Worm (Caenorhabditis elegans) whole organism, midembryonic: Measurements from ENCODE around the gene Y42G9A.2.

Experiments
- T22C8.4 ChIP-seq: fragments of 200-800 bp; sonication (Bioruptor generic); IDR thresholded peaks from 2 replicates; pipeline ENCODE4 v1.3.6; 2022; ENCODE audit warnings: missing genetic modification characterization, missing compliant biosample characterization
- cog-1 ChIP-seq: sonication (generic microtip); optimal IDR thresholded peaks from 2 replicates; lab custom pipeline; 2016; ENCODE audit warnings: missing genetic modification characterization, missing compliant biosample characterization
- flt-1 ChIP-seq: fragments of 200-800 bp; sonication (Bioruptor generic); IDR thresholded peaks from 2 replicates; pipeline ENCODE4 v1.3.6; 2022; ENCODE audit warnings: missing genetic modification characterization, missing compliant biosample characterization
- klf-2 ChIP-seq: fragments of 200-800 bp; sonication (Bioruptor generic); conservative IDR thresholded peaks from 2 replicates; pipeline ENCODE4 v1.3.6; 2022; ENCODE audit warnings: missing genetic modification reagents, missing genetic modification characterization, missing compliant biosample characterization
- med-1 ChIP-seq: sonication (generic microtip); optimal IDR thresholded peaks from 2 replicates; lab custom pipeline; 2017; ENCODE audit warnings: missing genetic modification characterization, mild to moderate bottlenecking, missing compliant biosample characterization, antibody characterized with exemption, missing genetic modification reagents; ENCODE audit not compliant: insufficient read depth
- ref-1 ChIP-seq: fragments of 200-800 bp; sonication (Bioruptor generic); conservative IDR thresholded peaks from 2 replicates; pipeline ENCODE4 v1.3.6; 2022; ENCODE audit warnings: missing genetic modification reagents, missing genetic modification characterization, missing compliant biosample characterization
- tab-1 ChIP-seq: fragments of 200-800 bp; sonication (Bioruptor generic); IDR thresholded peaks from 2 replicates; pipeline ENCODE4 v1.3.6; 2022; ENCODE audit warnings: missing genetic modification characterization, missing compliant biosample characterization
- ztf-23 ChIP-seq: fragments of 200-800 bp; sonication (Bioruptor generic); IDR thresholded peaks from 2 replicates; pipeline ENCODE4 v1.3.6; 2022; ENCODE audit warnings: missing genetic modification reagents, missing genetic modification characterization, missing compliant biosample characterization
- ztf-29 ChIP-seq: fragments of 200-800 bp; sonication (Bioruptor generic); IDR thresholded peaks from 2 replicates; pipeline ENCODE4 v1.3.6; 2022; ENCODE audit warnings: missing genetic modification reagents, missing genetic modification characterization, missing compliant biosample characterization

The Y42G9A.2 gene

DNA sequence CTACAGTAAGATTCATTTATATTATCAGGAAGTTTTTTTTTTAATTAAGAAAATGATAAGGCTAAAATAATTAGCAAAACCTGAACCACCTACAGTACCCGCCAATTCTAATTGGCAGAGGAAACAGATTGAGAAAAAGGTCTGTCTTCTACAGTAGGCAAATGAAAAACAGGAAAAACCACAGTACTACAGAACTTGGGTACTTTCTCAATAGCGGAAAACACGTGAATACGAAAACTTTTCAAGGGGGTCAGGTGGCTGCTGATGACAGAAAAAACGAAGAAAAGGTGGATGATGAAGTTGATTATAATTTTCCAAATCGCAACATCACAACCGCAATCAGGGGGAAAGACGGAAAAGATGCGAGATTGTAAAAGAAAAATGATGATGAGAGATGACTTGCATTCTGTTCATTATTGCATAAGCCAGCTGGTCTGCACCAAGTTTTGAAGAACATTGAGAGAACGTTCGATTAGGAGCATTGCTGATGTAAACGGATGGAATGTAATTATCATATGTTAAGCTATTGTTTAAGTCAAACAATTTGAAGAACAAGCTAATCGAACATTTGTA, 3.5 kb upstream of the Y42G9A.2 start:
- no peak for TF ChIP-seq ztf-23 (GFP tag; lab: Robert Waterston, UW)
- no peak for TF ChIP-seq cog-1 (tag; lab: Kevin White, UChicago)
- TF ChIP-seq T22C8.4, result no peak
- TF ChIP-seq tab-1, result no peak
- no peak for TF ChIP-seq ztf-29 (GFP tag; lab: Robert Waterston, UW)
- TF ChIP-seq ref-1 (GFP tag; lab: Robert Waterston, UW), result no peak
- no peak for TF ChIP-seq flt-1 (GFP tag; lab: Robert Waterston, UW)
- no peak for TF ChIP-seq med-1
- TF ChIP-seq klf-2 (GFP tag; lab: Robert Waterston, UW), result no peak

DNA sequence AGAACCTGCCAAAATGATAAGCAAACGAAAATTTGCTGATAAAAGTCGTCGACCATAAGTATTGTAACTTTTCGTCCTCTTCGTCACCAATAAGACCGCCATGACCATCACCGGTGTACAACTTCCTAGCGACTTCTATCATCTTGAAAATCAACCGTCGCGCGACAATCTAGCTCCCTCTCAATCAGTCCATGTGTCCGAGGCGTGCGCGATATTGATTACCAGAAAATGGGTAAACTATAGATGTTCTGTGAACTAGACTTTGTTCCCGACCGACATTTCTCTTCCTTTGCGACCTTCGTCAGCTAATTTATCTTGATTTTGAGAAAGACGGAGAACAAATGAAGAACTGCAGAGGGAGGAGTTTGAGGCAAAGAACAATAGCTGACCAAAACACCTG, 2.7 kb upstream of the Y42G9A.2 start:
- TF ChIP-seq cog-1 (tag; lab: Kevin White, UChicago) (no peak), ref-1 (GFP tag; lab: Robert Waterston, UW) (no peak), klf-2 (GFP tag; lab: Robert Waterston, UW) (no peak), tab-1 (no peak), med-1 (no peak), ztf-23 (GFP tag; lab: Robert Waterston, UW) (no peak), ztf-29 (GFP tag; lab: Robert Waterston, UW) (no peak), flt-1 (GFP tag; lab: Robert Waterston, UW) (no peak), T22C8.4 (no peak)

DNA sequence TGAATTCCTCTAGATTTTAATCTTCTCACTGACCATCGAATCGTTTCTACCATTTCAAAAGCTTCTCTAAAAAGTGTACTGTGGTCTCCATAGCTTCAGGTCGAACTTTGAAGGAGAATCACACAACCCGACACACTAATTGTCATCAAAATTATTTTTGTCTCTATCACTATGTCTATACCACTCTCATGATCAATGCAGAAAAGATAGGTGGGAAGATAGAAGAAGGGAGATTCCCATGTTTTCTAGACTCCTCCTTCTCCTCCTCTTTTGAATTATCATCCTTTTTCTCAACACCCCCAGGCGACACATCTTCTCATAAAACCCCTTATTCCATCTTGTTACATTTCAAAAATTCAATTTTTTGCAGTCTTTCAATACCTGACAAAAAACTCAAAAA, 2.1 kb upstream of the Y42G9A.2 start, which contains the start of gene Y42G9A.3:
Gene Y42G9A.3 (plus strand): TSS at position 363 of the 400 bp plus-strand sequence.
- TF ChIP-seq cog-1 (tag; lab: Kevin White, UChicago), result no peak
- no peak for TF ChIP-seq ztf-23 (GFP tag; lab: Robert Waterston, UW)
- no peak for TF ChIP-seq ztf-29 (GFP tag; lab: Robert Waterston, UW)
- no peak for TF ChIP-seq ref-1 (GFP tag; lab: Robert Waterston, UW)
- TF ChIP-seq med-1, result no peak
- TF ChIP-seq T22C8.4, result no peak
- TF ChIP-seq klf-2 (GFP tag; lab: Robert Waterston, UW), result no peak
- TF ChIP-seq tab-1, result no peak
- no peak for TF ChIP-seq flt-1 (GFP tag; lab: Robert Waterston, UW)

DNA sequence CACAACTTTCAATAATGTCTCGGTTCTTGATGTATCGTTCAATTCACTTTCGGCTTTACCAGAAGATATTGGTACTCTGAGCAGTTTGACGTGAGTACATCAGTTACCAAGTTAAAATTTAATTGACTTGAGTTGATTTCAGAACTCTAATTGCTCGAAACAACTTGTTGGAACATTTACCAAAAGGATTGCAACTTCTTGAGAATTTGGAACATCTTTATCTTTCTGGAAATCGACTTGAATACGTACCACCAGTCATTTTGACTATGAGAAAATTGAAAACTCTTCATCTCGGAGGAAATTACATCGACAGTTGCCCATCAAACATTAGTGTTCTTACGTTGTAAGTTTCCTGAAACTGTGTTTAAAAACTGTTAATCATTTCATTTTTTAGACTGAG, 1.2 kb upstream of the Y42G9A.2 start:
- no peak for TF ChIP-seq ztf-29 (GFP tag; lab: Robert Waterston, UW)

DNA sequence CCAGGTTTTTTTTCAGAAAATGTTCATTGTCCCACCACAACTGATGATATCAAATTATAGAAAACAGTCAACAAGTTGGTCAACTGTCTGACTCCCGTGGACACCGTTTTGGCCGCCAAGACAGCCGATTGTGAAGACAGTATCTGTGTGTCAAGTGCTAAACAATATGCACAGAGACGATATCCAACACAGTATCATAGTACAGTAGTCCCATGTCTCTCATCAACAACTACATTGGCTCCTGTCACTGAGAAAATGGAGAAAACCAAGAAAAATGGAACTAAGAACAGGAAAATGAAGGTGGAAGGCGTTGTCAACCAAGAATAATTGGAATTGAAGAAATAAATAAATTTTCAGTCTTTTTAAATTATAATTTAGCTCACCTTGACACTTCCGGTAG, 698 bp downstream of the Y42G9A.2 start:
- TF ChIP-seq med-1, result no peak
- no peak for TF ChIP-seq T22C8.4
- no peak for TF ChIP-seq klf-2 (GFP tag; lab: Robert Waterston, UW)
- TF ChIP-seq ztf-29 (GFP tag; lab: Robert Waterston, UW), result no peak
- TF ChIP-seq flt-1 (GFP tag; lab: Robert Waterston, UW), result no peak
- TF ChIP-seq ztf-23 (GFP tag; lab: Robert Waterston, UW), result no peak
- TF ChIP-seq tab-1, result no peak
- no peak for TF ChIP-seq ref-1 (GFP tag; lab: Robert Waterston, UW)
- no peak for TF ChIP-seq cog-1 (tag; lab: Kevin White, UChicago)

DNA sequence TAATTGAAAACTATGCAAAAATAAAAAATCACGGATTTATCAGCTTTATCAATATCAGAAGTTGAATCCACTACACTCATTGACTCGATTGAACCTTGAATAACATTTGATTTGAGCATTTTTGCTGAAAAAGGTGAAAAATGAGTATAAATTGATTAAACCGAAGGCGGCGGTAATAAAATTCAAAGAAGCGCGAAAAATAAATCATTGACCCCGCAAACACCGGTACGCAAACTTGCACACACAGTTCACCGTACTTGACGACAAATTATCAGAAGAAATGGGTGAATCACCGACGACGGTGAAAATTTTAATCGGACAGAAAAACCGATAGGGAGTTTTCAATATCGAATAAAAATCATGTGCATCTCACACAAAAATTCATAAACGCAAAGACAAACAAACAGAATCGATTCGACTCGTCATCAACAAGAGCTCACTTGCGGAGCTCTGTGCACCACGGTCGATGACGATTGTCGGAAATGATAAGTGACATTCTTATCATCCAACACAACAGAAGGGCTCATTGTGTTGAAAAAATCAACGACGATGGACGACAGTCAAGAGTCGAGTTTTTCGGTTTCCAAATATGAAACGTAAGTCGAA, 1.6 kb downstream of the Y42G9A.2 start, which contains the start of the genes wht-7 and Y42G9A.1:
Gene wht-7 (minus strand): TSS at position 131 of the 606 bp plus-strand sequence.
Gene Y42G9A.1 (plus strand): TSS at position 495 of the 606 bp plus-strand sequence.
- TF ChIP-seq T22C8.4 (no peak), med-1 (no peak), klf-2 (GFP tag; lab: Robert Waterston, UW) (no peak), ztf-23 (GFP tag; lab: Robert Waterston, UW) (no peak), flt-1 (GFP tag; lab: Robert Waterston, UW) (no peak), cog-1 (tag; lab: Kevin White, UChicago) (no peak)

DNA sequence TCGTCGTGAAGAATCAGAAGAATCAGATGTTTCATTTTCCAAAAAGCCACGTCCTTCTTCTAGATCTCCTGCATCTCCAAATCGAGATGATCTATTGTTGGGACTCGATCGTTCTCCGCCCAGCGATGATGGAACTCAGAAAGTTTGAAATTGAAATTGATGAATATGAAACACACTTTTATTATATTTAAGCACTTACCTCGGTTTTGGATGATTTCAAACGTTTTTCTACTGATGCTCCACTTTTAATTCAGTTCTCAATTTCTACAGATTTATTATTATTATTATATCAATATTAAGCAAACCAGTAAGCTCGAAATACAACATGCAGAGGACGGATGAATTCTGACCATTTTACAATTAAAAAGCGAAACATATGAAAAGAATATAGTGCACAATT, 6.6 kb downstream of the Y42G9A.2 start:
- TF ChIP-seq T22C8.4 (no peak), ref-1 (GFP tag; lab: Robert Waterston, UW) (no peak), flt-1 (GFP tag; lab: Robert Waterston, UW) (no peak), ztf-29 (GFP tag; lab: Robert Waterston, UW) (no peak), cog-1 (tag; lab: Kevin White, UChicago) (no peak), klf-2 (GFP tag; lab: Robert Waterston, UW) (no peak), tab-1 (no peak), ztf-23 (GFP tag; lab: Robert Waterston, UW) (no peak), med-1 (no peak)

DNA sequence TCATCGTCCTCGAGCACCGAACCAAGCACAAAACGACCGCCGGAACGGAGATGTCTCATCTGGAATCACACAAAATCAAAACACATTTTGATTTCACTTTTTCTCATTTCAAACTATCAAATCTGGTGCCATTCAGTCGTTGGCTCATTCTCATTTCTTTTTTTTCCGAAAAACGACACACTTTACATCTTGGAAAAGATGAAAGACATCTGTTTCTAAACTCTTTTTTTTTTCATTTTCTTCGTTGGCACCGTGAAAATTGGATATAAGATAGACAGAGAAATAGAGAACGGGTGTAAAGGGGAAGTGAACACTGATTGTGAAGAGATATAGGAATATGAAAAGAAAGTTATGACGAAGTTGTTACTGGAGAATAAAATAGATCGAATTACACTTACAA, 7.8 kb downstream of the Y42G9A.2 start:
- TF ChIP-seq ref-1 (GFP tag; lab: Robert Waterston, UW), result no peak

DNA sequence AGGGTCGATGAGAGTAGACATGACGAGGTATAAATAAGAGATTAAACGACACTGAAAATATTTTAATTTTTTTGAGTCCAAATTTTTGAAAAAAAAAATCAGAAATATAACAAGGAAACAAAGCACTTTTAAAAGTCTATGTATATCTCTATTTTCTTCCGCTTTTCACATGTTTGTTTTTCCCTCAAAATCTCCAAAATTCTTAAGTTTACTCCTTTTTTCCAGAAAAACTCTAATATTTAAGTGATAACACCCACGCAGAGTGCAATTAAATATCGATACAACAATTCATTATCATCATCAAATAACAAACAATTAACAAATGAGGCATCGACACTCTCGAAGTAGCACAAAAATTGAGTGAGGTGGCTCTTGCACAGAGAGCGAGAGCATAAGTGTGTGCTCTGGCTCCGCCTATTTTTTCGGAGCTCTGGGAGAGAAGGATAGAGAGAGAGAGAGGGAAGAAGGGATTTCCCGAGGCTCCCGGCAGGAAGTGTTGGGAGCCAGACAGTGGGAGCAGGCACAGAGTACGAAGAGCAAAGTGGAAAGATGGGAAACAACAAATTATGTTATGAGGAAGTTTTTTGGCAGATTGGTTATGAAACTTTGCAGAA, 9.8 kb downstream of the Y42G9A.2 start, which contains the start of gene anmt-2:
Gene anmt-2 (minus strand): TSS at position 51 of the 614 bp plus-strand sequence.
- TF ChIP-seq T22C8.4, result no peak
- no peak for TF ChIP-seq flt-1 (GFP tag; lab: Robert Waterston, UW)
- no peak for TF ChIP-seq ztf-29 (GFP tag; lab: Robert Waterston, UW)
- no peak for TF ChIP-seq med-1
- TF ChIP-seq tab-1, result no peak
- no peak for TF ChIP-seq ref-1 (GFP tag; lab: Robert Waterston, UW)
- no peak for TF ChIP-seq ztf-23 (GFP tag; lab: Robert Waterston, UW)
- TF ChIP-seq klf-2 (GFP tag; lab: Robert Waterston, UW), result no peak
- TF ChIP-seq cog-1 (tag; lab: Kevin White, UChicago), result no peak
